Worm (Caenorhabditis elegans): ENCODE data around the gene srbc-3.

The srbc-3 gene

ce11 chrV:3312067-3312666, 3.9 kb downstream of the srbc-3 start, which contains the start of gene arrd-18:
TSS of gene arrd-18 (minus strand) at chrV:3312117.
- TF ChIP-seq hmg-4 (GFP tag; optimal IDR thresholded peaks at IDR 0.05) (no peak), scrt-1 (GFP tag; IDR thresholded peaks at IDR 0.05) (no peak), tbx-11 (GFP tag; IDR thresholded peaks at IDR 0.05) (no peak), sea-1 (GFP tag; conservative IDR thresholded peaks at IDR 0.05) (no peak), ets-7 (tag; optimal IDR thresholded peaks at IDR 0.05) (no peak), hmbx-1 (tag; optimal IDR thresholded peaks at IDR 0.05) (no peak), hnd-1 (tag; optimal IDR thresholded peaks at IDR 0.05) (no peak), flt-1 (GFP tag; IDR thresholded peaks at IDR 0.05) (no peak), aly-1 (tag; optimal IDR thresholded peaks at IDR 0.05) (no peak), B0310.2 (tag; optimal IDR thresholded peaks at IDR 0.05) (no peak), tbx-37 (GFP tag; conservative IDR thresholded peaks at IDR 0.05) (no peak), F13C5.2 (tag; optimal IDR thresholded peaks at IDR 0.05) (no peak), ceh-36 (tag; optimal IDR thresholded peaks at IDR 0.05) (no peak), pes-1 (GFP tag; IDR thresholded peaks at IDR 0.05) (no peak), ceh-13 (GFP tag; optimal IDR thresholded peaks at IDR 0.05) (no peak), tra-4 (tag; optimal IDR thresholded peaks at IDR 0.05) (no peak), ama-1 (optimal IDR thresholded peaks at IDR 0.05) (no peak)

- TF ChIP-seq B0310.2 (tag; optimal IDR thresholded peaks at IDR 0.05), result no peak
- no peak for TF ChIP-seq sea-1 (GFP tag; conservative IDR thresholded peaks at IDR 0.05)
- TF ChIP-seq tra-4 (tag; optimal IDR thresholded peaks at IDR 0.05), result no peak
- TF ChIP-seq tbx-37 (GFP tag; conservative IDR thresholded peaks at IDR 0.05), result no peak
- no peak for TF ChIP-seq pes-1 (GFP tag; IDR thresholded peaks at IDR 0.05)
- TF ChIP-seq scrt-1 (GFP tag; IDR thresholded peaks at IDR 0.05), result no peak
- no peak for TF ChIP-seq ets-7 (tag; optimal IDR thresholded peaks at IDR 0.05)
Measured at ce11 chrV:3315308-3315707, 7.0 kb downstream of the srbc-3 start, which contains the start of gene arrd-19. TSS of gene arrd-19 (minus strand) at chrV:3315516.

ce11 chrV:3316108-3316507, 7.8 kb downstream of the srbc-3 start, which contains the start of gene F35F10.1:
TSS of gene F35F10.1 (plus strand) at chrV:3316307.
- TF ChIP-seq ceh-36 (tag; optimal IDR thresholded peaks at IDR 0.05) (no peak), ama-1 (optimal IDR thresholded peaks at IDR 0.05) (no peak), hmg-4 (GFP tag; optimal IDR thresholded peaks at IDR 0.05) (no peak), pes-1 (GFP tag; IDR thresholded peaks at IDR 0.05) (no peak), scrt-1 (GFP tag; IDR thresholded peaks at IDR 0.05) (no peak), hnd-1 (tag; optimal IDR thresholded peaks at IDR 0.05) (no peak), tra-4 (tag; optimal IDR thresholded peaks at IDR 0.05) (no peak), tbx-37 (GFP tag; conservative IDR thresholded peaks at IDR 0.05) (no peak), aly-1 (tag; optimal IDR thresholded peaks at IDR 0.05) (no peak), sea-1 (GFP tag; conservative IDR thresholded peaks at IDR 0.05) (no peak), tbx-11 (GFP tag; IDR thresholded peaks at IDR 0.05) (no peak), ets-7 (tag; optimal IDR thresholded peaks at IDR 0.05) (no peak), flt-1 (GFP tag; IDR thresholded peaks at IDR 0.05) (no peak), F13C5.2 (tag; optimal IDR thresholded peaks at IDR 0.05) (no peak)

ce11 chrV:3318975-3319374, 10.7 kb downstream of the srbc-3 start, which contains the start of gene F35F10.13:
TSS of gene F35F10.13 (minus strand) at chrV:3319075.
- TF ChIP-seq F13C5.2 (tag; optimal IDR thresholded peaks at IDR 0.05), result no peak
- TF ChIP-seq pes-1 (GFP tag; IDR thresholded peaks at IDR 0.05), result no peak
- TF ChIP-seq ets-7 (tag; optimal IDR thresholded peaks at IDR 0.05), result no peak
- no peak for TF ChIP-seq hmg-4 (GFP tag; optimal IDR thresholded peaks at IDR 0.05)
- no peak for TF ChIP-seq B0310.2 (tag; optimal IDR thresholded peaks at IDR 0.05)
- TF ChIP-seq flt-1 (GFP tag; IDR thresholded peaks at IDR 0.05), result no peak
- TF ChIP-seq hmbx-1 (tag; optimal IDR thresholded peaks at IDR 0.05), result no peak
- TF ChIP-seq ceh-36 (tag; optimal IDR thresholded peaks at IDR 0.05), result no peak
- no peak for TF ChIP-seq scrt-1 (GFP tag; IDR thresholded peaks at IDR 0.05)
- no peak for TF ChIP-seq hnd-1 (tag; optimal IDR thresholded peaks at IDR 0.05)
- no peak for TF ChIP-seq aly-1 (tag; optimal IDR thresholded peaks at IDR 0.05)
- TF ChIP-seq tbx-11 (GFP tag; IDR thresholded peaks at IDR 0.05), result no peak
- TF ChIP-seq tra-4 (tag; optimal IDR thresholded peaks at IDR 0.05), result no peak

ce11 chrV:3320005-3320404, 11.7 kb downstream of the srbc-3 start, which contains the start of gene F35F10.14:
TSS of gene F35F10.14 (minus strand) at chrV:3320105.
- TF ChIP-seq hmg-4 (GFP tag; optimal IDR thresholded peaks at IDR 0.05), result no peak
- no peak for TF ChIP-seq B0310.2 (tag; optimal IDR thresholded peaks at IDR 0.05)
- TF ChIP-seq aly-1 (tag; optimal IDR thresholded peaks at IDR 0.05), result no peak
- no peak for TF ChIP-seq F13C5.2 (tag; optimal IDR thresholded peaks at IDR 0.05)
- no peak for TF ChIP-seq ceh-36 (tag; optimal IDR thresholded peaks at IDR 0.05)
- TF ChIP-seq ceh-13 (GFP tag; optimal IDR thresholded peaks at IDR 0.05), result no peak
- no peak for TF ChIP-seq flt-1 (GFP tag; IDR thresholded peaks at IDR 0.05)
- TF ChIP-seq pes-1 (GFP tag; IDR thresholded peaks at IDR 0.05), result no peak
- no peak for TF ChIP-seq ets-7 (tag; optimal IDR thresholded peaks at IDR 0.05)
- TF ChIP-seq tbx-37 (GFP tag; conservative IDR thresholded peaks at IDR 0.05), result no peak
- no peak for TF ChIP-seq tbx-11 (GFP tag; IDR thresholded peaks at IDR 0.05)
- TF ChIP-seq hnd-1 (tag; optimal IDR thresholded peaks at IDR 0.05), result no peak

ce11 chrV:3320432-3320831, 12.2 kb downstream of the srbc-3 start, which contains the start of gene C17B7.14:
TSS of gene C17B7.14 (minus strand) at chrV:3320532.
- no peak for TF ChIP-seq ama-1 (optimal IDR thresholded peaks at IDR 0.05)
- no peak for TF ChIP-seq aly-1 (tag; optimal IDR thresholded peaks at IDR 0.05)
- no peak for TF ChIP-seq B0310.2 (tag; optimal IDR thresholded peaks at IDR 0.05)
- TF ChIP-seq sea-1 (GFP tag; conservative IDR thresholded peaks at IDR 0.05), result no peak
- TF ChIP-seq tbx-11 (GFP tag; IDR thresholded peaks at IDR 0.05), result no peak
- no peak for TF ChIP-seq tbx-37 (GFP tag; conservative IDR thresholded peaks at IDR 0.05)

ce11 chrV:3324178-3324577, 15.9 kb downstream of the srbc-3 start, which contains the start of gene C17B7.8:
TSS of gene C17B7.8 (minus strand) at chrV:3324278.
- no peak for TF ChIP-seq ceh-13 (GFP tag; optimal IDR thresholded peaks at IDR 0.05)
- TF ChIP-seq tbx-11 (GFP tag; IDR thresholded peaks at IDR 0.05), result no peak
- TF ChIP-seq scrt-1 (GFP tag; IDR thresholded peaks at IDR 0.05), result no peak
